Fruit fly (Drosophila melanogaster): ENCODE measurements around the gene CG43163.
A peak's percentile ranks its signal among the peaks of the same experiment; 100 is the strongest.

- TF ChIP-seq gl (tag; optimal IDR thresholded peaks at IDR 0.05): no peak
- no peak for TF ChIP-seq rn (GFP tag; IDR thresholded peaks at IDR 0.05)
- no peak for TF ChIP-seq CG10348 (GFP tag; IDR thresholded peaks at IDR 0.05)
- no peak for TF ChIP-seq CG34367 (tag; optimal IDR thresholded peaks at IDR 0.05)
- TF ChIP-seq Ets98B (GFP tag; IDR thresholded peaks at IDR 0.05): no peak
- peak; percentile 8 for TF ChIP-seq Pif1B (GFP tag; optimal IDR thresholded peaks at IDR 0.05)
- no peak for TF ChIP-seq CG32121 (GFP tag; IDR thresholded peaks at IDR 0.05)
- peak; percentile 48 for TF ChIP-seq CG15710 (tag; optimal IDR thresholded peaks at IDR 0.05)
- TF ChIP-seq CG8159 (tag; optimal IDR thresholded peaks at IDR 0.05): peak; percentile 63
Measured at dm6 chr3L:8445027-8445426, 61.9 kb downstream of the CG43163 start.

All from whole organism, pupa.